Worm (Caenorhabditis elegans): ENCODE data around the gene clec-119.

Gene clec-119

ce11 chrII:1255637-1256036 lies at the start of gene clec-119:
Gene clec-119, plus strand, starts transcription at chrII:1255937.
- TF ChIP-seq flt-1 (GFP tag; IDR thresholded peaks at IDR 0.05) (no peak), hmg-4 (GFP tag; optimal IDR thresholded peaks at IDR 0.05) (no peak), ets-7 (tag; optimal IDR thresholded peaks at IDR 0.05) (no peak), aly-1 (tag; optimal IDR thresholded peaks at IDR 0.05) (no peak), scrt-1 (GFP tag; IDR thresholded peaks at IDR 0.05) (no peak), tbx-11 (GFP tag; IDR thresholded peaks at IDR 0.05) (no peak), sea-1 (GFP tag; conservative IDR thresholded peaks at IDR 0.05) (no peak), ceh-36 (tag; optimal IDR thresholded peaks at IDR 0.05) (no peak), B0310.2 (tag; optimal IDR thresholded peaks at IDR 0.05) (no peak), tra-4 (tag; optimal IDR thresholded peaks at IDR 0.05) (no peak), hnd-1 (tag; optimal IDR thresholded peaks at IDR 0.05) (no peak), hmbx-1 (tag; optimal IDR thresholded peaks at IDR 0.05) (no peak), pes-1 (GFP tag; IDR thresholded peaks at IDR 0.05) (no peak), ceh-13 (GFP tag; optimal IDR thresholded peaks at IDR 0.05) (no peak), F13C5.2 (tag; optimal IDR thresholded peaks at IDR 0.05) (no peak), tbx-37 (GFP tag; conservative IDR thresholded peaks at IDR 0.05) (no peak), ama-1 (optimal IDR thresholded peaks at IDR 0.05) (no peak)

- TF ChIP-seq tra-4 (tag; optimal IDR thresholded peaks at IDR 0.05) (no peak), F13C5.2 (tag; optimal IDR thresholded peaks at IDR 0.05) (no peak), aly-1 (tag; optimal IDR thresholded peaks at IDR 0.05) (no peak), ceh-36 (tag; optimal IDR thresholded peaks at IDR 0.05) (no peak), hmbx-1 (tag; optimal IDR thresholded peaks at IDR 0.05) (no peak), pes-1 (GFP tag; IDR thresholded peaks at IDR 0.05) (no peak), hnd-1 (tag; optimal IDR thresholded peaks at IDR 0.05) (no peak), B0310.2 (tag; optimal IDR thresholded peaks at IDR 0.05) (no peak), sea-1 (GFP tag; conservative IDR thresholded peaks at IDR 0.05) (no peak), tbx-37 (GFP tag; conservative IDR thresholded peaks at IDR 0.05) (no peak), ama-1 (optimal IDR thresholded peaks at IDR 0.05) (no peak), flt-1 (GFP tag; IDR thresholded peaks at IDR 0.05) (no peak), tbx-11 (GFP tag; IDR thresholded peaks at IDR 0.05) (no peak)
Measured at ce11 chrII:1214627-1215026, 41.1 kb upstream of the clec-119 start.

ce11 chrII:1217269-1217668 lies 38.5 kb upstream of the clec-119 start:
- TF ChIP-seq tbx-37 (GFP tag; conservative IDR thresholded peaks at IDR 0.05) (no peak), aly-1 (tag; optimal IDR thresholded peaks at IDR 0.05) (no peak), sea-1 (GFP tag; conservative IDR thresholded peaks at IDR 0.05) (no peak), ama-1 (optimal IDR thresholded peaks at IDR 0.05) (no peak), ceh-13 (GFP tag; optimal IDR thresholded peaks at IDR 0.05) (no peak), tra-4 (tag; optimal IDR thresholded peaks at IDR 0.05) (no peak), hmg-4 (GFP tag; optimal IDR thresholded peaks at IDR 0.05) (no peak), hmbx-1 (tag; optimal IDR thresholded peaks at IDR 0.05) (no peak), F13C5.2 (tag; optimal IDR thresholded peaks at IDR 0.05) (no peak), hnd-1 (tag; optimal IDR thresholded peaks at IDR 0.05) (no peak), ceh-36 (tag; optimal IDR thresholded peaks at IDR 0.05) (no peak), tbx-11 (GFP tag; IDR thresholded peaks at IDR 0.05) (no peak), pes-1 (GFP tag; IDR thresholded peaks at IDR 0.05) (no peak), scrt-1 (GFP tag; IDR thresholded peaks at IDR 0.05) (no peak), B0310.2 (tag; optimal IDR thresholded peaks at IDR 0.05) (no peak), ets-7 (tag; optimal IDR thresholded peaks at IDR 0.05) (no peak), flt-1 (GFP tag; IDR thresholded peaks at IDR 0.05) (no peak)

ce11 chrII:1228943-1229342 lies 26.8 kb upstream of the clec-119 start:
- TF ChIP-seq hnd-1 (tag; optimal IDR thresholded peaks at IDR 0.05): no peak
- no peak for TF ChIP-seq B0310.2 (tag; optimal IDR thresholded peaks at IDR 0.05)
- no peak for TF ChIP-seq F13C5.2 (tag; optimal IDR thresholded peaks at IDR 0.05)
- TF ChIP-seq ama-1 (optimal IDR thresholded peaks at IDR 0.05): no peak
- TF ChIP-seq ceh-36 (tag; optimal IDR thresholded peaks at IDR 0.05): no peak
- no peak for TF ChIP-seq pes-1 (GFP tag; IDR thresholded peaks at IDR 0.05)
- no peak for TF ChIP-seq ets-7 (tag; optimal IDR thresholded peaks at IDR 0.05)
- TF ChIP-seq tbx-11 (GFP tag; IDR thresholded peaks at IDR 0.05): no peak
- no peak for TF ChIP-seq sea-1 (GFP tag; conservative IDR thresholded peaks at IDR 0.05)
- TF ChIP-seq ceh-13 (GFP tag; optimal IDR thresholded peaks at IDR 0.05): no peak
- TF ChIP-seq hmg-4 (GFP tag; optimal IDR thresholded peaks at IDR 0.05): no peak
- TF ChIP-seq scrt-1 (GFP tag; IDR thresholded peaks at IDR 0.05): no peak
- no peak for TF ChIP-seq flt-1 (GFP tag; IDR thresholded peaks at IDR 0.05)
- TF ChIP-seq hmbx-1 (tag; optimal IDR thresholded peaks at IDR 0.05): no peak
- TF ChIP-seq aly-1 (tag; optimal IDR thresholded peaks at IDR 0.05): no peak
- TF ChIP-seq tra-4 (tag; optimal IDR thresholded peaks at IDR 0.05): no peak
- TF ChIP-seq tbx-37 (GFP tag; conservative IDR thresholded peaks at IDR 0.05): no peak

- TF ChIP-seq aly-1 (tag; optimal IDR thresholded peaks at IDR 0.05): no peak
- no peak for TF ChIP-seq hnd-1 (tag; optimal IDR thresholded peaks at IDR 0.05)
- no peak for TF ChIP-seq ama-1 (optimal IDR thresholded peaks at IDR 0.05)
- no peak for TF ChIP-seq tbx-37 (GFP tag; conservative IDR thresholded peaks at IDR 0.05)
- TF ChIP-seq hmg-4 (GFP tag; optimal IDR thresholded peaks at IDR 0.05): no peak
Measured at ce11 chrII:1232967-1233366, 22.8 kb upstream of the clec-119 start.

- TF ChIP-seq aly-1 (tag; optimal IDR thresholded peaks at IDR 0.05): no peak
- no peak for TF ChIP-seq ama-1 (optimal IDR thresholded peaks at IDR 0.05)
- no peak for TF ChIP-seq hnd-1 (tag; optimal IDR thresholded peaks at IDR 0.05)
- no peak for TF ChIP-seq tbx-11 (GFP tag; IDR thresholded peaks at IDR 0.05)
- TF ChIP-seq hmg-4 (GFP tag; optimal IDR thresholded peaks at IDR 0.05): no peak
Measured at ce11 chrII:1234971-1235370, 20.8 kb upstream of the clec-119 start.

DNA sequence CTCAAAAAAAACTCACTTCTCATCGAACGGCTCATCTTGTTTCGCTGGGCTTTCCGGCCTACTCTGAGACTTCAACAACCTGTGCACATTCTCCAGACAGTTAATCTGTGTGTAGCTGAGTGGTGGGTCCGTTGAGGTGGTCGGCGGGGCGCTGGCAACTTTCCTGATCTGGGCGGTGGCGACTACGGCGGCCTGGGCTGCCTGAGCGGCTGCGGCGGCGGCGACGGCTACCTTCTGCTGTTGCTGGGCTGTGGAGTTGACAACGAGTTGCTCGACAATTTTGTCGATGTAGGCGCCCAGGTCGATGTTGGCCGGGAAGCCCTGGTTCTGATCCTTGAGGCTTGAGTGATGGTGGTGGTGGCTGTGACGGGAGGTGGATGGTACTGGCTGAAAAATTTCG lies 19.7 kb upstream of the clec-119 start:
- no peak for TF ChIP-seq hmg-4 (GFP tag; optimal IDR thresholded peaks at IDR 0.05)
- TF ChIP-seq flt-1 (GFP tag; IDR thresholded peaks at IDR 0.05): no peak
- TF ChIP-seq scrt-1 (GFP tag; IDR thresholded peaks at IDR 0.05): no peak
- TF ChIP-seq ets-7 (tag; optimal IDR thresholded peaks at IDR 0.05): no peak
- TF ChIP-seq pes-1 (GFP tag; IDR thresholded peaks at IDR 0.05): no peak
- no peak for TF ChIP-seq hmbx-1 (tag; optimal IDR thresholded peaks at IDR 0.05)
- no peak for TF ChIP-seq ceh-36 (tag; optimal IDR thresholded peaks at IDR 0.05)
- no peak for TF ChIP-seq ama-1 (optimal IDR thresholded peaks at IDR 0.05)
- TF ChIP-seq hnd-1 (tag; optimal IDR thresholded peaks at IDR 0.05): no peak
- TF ChIP-seq aly-1 (tag; optimal IDR thresholded peaks at IDR 0.05): no peak
- TF ChIP-seq tra-4 (tag; optimal IDR thresholded peaks at IDR 0.05): no peak
